Worm (Caenorhabditis elegans): ENCODE measurements around the gene cdr-6.

Gene cdr-6

ce11 chrV:12413651-12414114 lies at the start of gene cdr-6:
TSS of gene cdr-6 (minus strand) at chrV:12413701.
- TF ChIP-seq W03F9.2 (tag; optimal IDR thresholded peaks at IDR 0.05) (no peak), dao-5 (tag; optimal IDR thresholded peaks at IDR 0.05) (no peak), him-1 (tag; optimal IDR thresholded peaks at IDR 0.05) (no peak)

DNA sequence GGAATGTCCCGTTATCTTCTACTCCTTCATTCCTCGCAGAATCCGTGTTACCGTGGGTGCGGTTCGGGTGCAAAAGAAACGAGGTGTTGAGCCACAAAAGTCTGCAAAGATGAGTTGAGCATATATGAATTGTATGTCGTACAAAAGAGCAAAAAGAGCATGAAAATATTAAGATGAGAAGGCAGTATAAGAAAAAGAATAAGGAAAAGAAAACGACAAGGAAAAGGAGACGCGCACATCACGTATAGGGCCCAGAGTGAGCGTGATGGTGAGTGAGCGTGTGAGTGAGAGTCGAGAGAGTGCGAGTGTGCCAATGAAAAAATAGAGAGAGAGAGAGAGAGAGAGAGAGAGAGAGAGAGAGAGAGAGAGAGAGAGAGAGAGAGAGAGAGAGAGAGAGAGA lies 49.4 kb upstream of the cdr-6 start, which contains the start of gene egl-10:
egl-10 (minus strand) TSS at position 101 of the 400 bp plus-strand sequence.
- TF ChIP-seq him-1 (tag; optimal IDR thresholded peaks at IDR 0.05) (no peak), W03F9.2 (tag; optimal IDR thresholded peaks at IDR 0.05) (no peak), dao-5 (tag; optimal IDR thresholded peaks at IDR 0.05) (no peak)

DNA sequence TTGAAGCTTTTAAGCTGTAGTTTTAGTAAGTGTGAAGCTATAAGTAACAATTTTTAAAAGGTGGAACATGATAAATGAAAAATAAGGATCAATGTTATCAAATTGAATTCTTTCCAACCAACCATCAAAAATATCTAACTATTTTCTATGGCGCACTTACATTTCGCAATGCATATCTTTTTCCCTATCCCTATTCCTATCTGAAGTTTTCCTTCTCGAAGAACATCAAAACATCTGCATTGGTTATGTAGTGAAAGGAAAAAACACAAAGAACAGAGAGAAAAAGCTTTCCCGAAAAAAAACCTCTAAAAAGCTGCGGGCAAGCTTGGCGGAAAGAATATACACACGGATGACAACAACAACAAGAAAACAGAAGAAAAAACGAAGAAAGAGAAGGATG lies 47.1 kb upstream of the cdr-6 start:
- TF ChIP-seq W03F9.2 (tag; optimal IDR thresholded peaks at IDR 0.05): no peak
- TF ChIP-seq him-1 (tag; optimal IDR thresholded peaks at IDR 0.05): no peak
- no peak for TF ChIP-seq dao-5 (tag; optimal IDR thresholded peaks at IDR 0.05)

ce11 chrV:12455695-12456094 lies 42.2 kb upstream of the cdr-6 start:
- TF ChIP-seq him-1 (tag; optimal IDR thresholded peaks at IDR 0.05) (peak; percentile 12), dao-5 (tag; optimal IDR thresholded peaks at IDR 0.05) (no peak)

DNA sequence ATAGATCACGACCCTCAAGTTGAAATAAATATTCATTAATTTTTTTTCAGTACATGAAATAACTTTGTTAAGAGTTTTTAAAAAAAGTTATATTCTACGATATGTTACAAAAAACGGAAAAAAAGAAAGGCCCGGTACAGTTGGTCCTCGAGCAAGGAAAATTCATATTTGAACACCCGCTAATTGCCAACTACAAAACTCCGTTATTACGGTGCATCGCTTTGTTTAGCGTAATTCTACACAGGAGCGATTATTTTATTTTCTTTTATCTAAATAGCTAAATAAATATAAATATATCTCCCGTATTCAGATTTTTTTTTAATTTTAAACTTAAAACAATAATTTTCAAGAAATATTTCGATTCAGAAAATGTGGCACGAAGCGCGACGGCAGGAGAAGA lies 36.9 kb upstream of the cdr-6 start, which contains the start of gene F28C1.1:
F28C1.1 (plus strand) TSS at position 365 of the 400 bp plus-strand sequence.
- TF ChIP-seq dao-5 (tag; optimal IDR thresholded peaks at IDR 0.05) (no peak), W03F9.2 (tag; optimal IDR thresholded peaks at IDR 0.05) (no peak), him-1 (tag; optimal IDR thresholded peaks at IDR 0.05) (no peak)

DNA sequence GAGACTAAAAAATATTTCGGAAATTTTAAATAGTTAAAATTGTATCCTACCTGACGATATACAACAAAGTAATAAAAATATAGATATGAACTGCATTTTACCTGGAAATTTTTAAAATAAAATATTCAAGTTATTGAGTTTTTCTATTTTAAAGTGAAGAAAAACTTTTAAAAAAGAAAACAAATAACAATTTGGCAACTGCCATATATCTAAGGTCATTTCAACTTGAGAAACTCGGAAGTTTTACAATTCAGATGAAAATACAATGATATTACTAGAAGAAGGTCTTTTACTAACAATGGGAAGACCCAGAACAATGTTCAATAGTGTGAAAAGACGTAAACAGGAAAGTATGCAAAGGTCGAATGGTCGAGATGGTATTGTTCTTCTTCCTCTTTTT lies 36.4 kb upstream of the cdr-6 start, which contains the start of gene C54D10.10:
C54D10.10 (minus strand) TSS at position 101 of the 400 bp plus-strand sequence.
- TF ChIP-seq him-1 (tag; optimal IDR thresholded peaks at IDR 0.05) (no peak), dao-5 (tag; optimal IDR thresholded peaks at IDR 0.05) (no peak), W03F9.2 (tag; optimal IDR thresholded peaks at IDR 0.05) (no peak)

DNA sequence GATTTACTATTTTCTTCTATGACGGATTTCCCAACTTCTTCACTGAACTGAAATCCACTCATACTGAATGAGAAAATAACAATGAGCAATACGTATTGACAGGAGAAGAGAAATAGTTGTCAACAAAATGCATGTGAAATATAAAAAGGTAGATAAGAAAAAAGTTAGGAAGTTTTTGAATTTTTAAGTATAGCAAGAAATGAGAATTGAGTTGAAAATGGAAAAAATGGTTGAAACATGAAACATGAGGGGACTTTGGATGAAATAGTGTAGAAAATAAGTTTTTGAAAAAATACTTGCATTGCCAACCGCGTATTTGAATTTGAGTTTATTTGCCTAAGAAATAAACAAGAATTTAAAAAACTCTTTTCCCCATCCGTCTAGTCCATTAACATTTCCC lies 33.4 kb upstream of the cdr-6 start, which contains the start of the genes pals-38 and C54D10.9:
pals-38 (minus strand) TSS at position 101 of the 400 bp plus-strand sequence.
C54D10.9 (plus strand) TSS at position 259 of the 400 bp plus-strand sequence.
- TF ChIP-seq dao-5 (tag; optimal IDR thresholded peaks at IDR 0.05) (no peak), him-1 (tag; optimal IDR thresholded peaks at IDR 0.05) (no peak), W03F9.2 (tag; optimal IDR thresholded peaks at IDR 0.05) (no peak)

DNA sequence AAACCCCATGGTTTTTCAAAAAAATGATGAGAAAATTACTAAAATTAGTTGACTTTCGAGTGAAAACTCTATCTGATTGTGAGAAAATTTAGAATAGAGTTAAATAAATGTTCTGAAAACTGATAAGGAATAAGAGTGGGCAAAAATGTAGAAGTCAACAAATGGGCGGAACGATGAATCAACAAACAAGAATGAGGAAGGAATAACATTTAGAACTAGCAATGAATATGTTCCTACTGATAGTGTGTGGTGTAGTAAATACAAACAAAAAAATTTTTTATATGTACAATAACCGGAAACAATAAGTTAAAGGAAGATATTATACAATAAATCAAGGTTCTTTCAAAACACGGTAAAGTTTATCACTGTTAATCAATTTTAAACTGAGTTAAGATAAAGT lies 30.3 kb upstream of the cdr-6 start, which contains the start of gene pals-39:
pals-39 (minus strand) TSS at position 101 of the 400 bp plus-strand sequence.
- TF ChIP-seq W03F9.2 (tag; optimal IDR thresholded peaks at IDR 0.05): no peak
- TF ChIP-seq dao-5 (tag; optimal IDR thresholded peaks at IDR 0.05): no peak
- TF ChIP-seq him-1 (tag; optimal IDR thresholded peaks at IDR 0.05): no peak

ce11 chrV:12441420-12441819 lies 27.9 kb upstream of the cdr-6 start, which contains the start of gene pals-37:
TSS of gene pals-37 (minus strand) at chrV:12441520.
- TF ChIP-seq dao-5 (tag; optimal IDR thresholded peaks at IDR 0.05): no peak
- TF ChIP-seq W03F9.2 (tag; optimal IDR thresholded peaks at IDR 0.05): no peak
- TF ChIP-seq him-1 (tag; optimal IDR thresholded peaks at IDR 0.05): no peak

DNA sequence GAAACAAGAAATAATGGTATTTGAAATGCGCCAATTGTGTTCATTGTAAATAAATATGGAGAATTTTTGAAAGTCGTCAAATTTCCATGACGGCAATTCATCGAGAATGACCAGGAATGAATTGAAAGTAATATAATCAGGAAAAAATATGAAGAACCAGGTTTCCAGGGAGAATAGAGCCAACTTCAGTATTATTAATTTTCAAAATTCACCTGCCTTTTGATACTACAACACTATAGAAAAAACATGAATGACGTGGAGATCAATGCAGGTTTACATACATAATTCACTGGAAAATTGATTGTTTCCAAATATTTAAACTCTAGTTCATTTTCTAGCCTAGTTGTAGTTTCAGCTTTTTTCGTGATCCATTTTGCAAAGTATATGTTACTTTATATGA lies 20.2 kb upstream of the cdr-6 start, which contains the start of gene srh-25:
srh-25 (minus strand) TSS at position 101 of the 400 bp plus-strand sequence.
- no peak for TF ChIP-seq W03F9.2 (tag; optimal IDR thresholded peaks at IDR 0.05)
- TF ChIP-seq him-1 (tag; optimal IDR thresholded peaks at IDR 0.05): no peak
- TF ChIP-seq dao-5 (tag; optimal IDR thresholded peaks at IDR 0.05): no peak

DNA sequence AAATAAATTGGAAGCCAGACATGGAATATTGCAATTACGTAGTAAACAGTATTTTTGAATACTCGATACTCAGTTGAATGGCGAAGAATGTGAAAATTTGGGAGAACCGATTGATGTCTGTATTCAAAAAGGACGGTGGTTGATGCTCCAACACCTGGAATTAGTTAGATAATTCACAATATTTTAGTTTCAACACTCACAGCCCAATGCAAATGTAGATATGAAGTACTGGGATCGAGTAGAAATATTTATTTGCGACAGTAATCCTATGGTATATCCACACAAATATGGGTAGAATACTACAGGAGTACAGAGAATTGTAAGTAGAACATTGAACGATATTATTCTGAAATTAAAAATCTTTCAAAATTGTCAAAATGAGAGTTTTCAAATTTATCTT lies 19.6 kb upstream of the cdr-6 start:
- TF ChIP-seq dao-5 (tag; optimal IDR thresholded peaks at IDR 0.05): no peak
- TF ChIP-seq W03F9.2 (tag; optimal IDR thresholded peaks at IDR 0.05): no peak
- no peak for TF ChIP-seq him-1 (tag; optimal IDR thresholded peaks at IDR 0.05)

ce11 chrV:12432111-12432510 lies 18.6 kb upstream of the cdr-6 start, which contains the start of gene C54D10.13:
TSS of gene C54D10.13 (minus strand) at chrV:12432289.
- TF ChIP-seq dao-5 (tag; optimal IDR thresholded peaks at IDR 0.05) (no peak), W03F9.2 (tag; optimal IDR thresholded peaks at IDR 0.05) (no peak), him-1 (tag; optimal IDR thresholded peaks at IDR 0.05) (no peak)

ce11 chrV:12429039-12429438 lies 15.5 kb upstream of the cdr-6 start, which contains the start of gene C54D10.5:
TSS of gene C54D10.5 (plus strand) at chrV:12429339.
- TF ChIP-seq W03F9.2 (tag; optimal IDR thresholded peaks at IDR 0.05) (no peak), dao-5 (tag; optimal IDR thresholded peaks at IDR 0.05) (no peak), him-1 (tag; optimal IDR thresholded peaks at IDR 0.05) (no peak)

- TF ChIP-seq him-1 (tag; optimal IDR thresholded peaks at IDR 0.05): no peak
- no peak for TF ChIP-seq dao-5 (tag; optimal IDR thresholded peaks at IDR 0.05)
- no peak for TF ChIP-seq W03F9.2 (tag; optimal IDR thresholded peaks at IDR 0.05)
Observed at ce11 chrV:12427826-12428225, 14.3 kb upstream of the cdr-6 start.

ce11 chrV:12421360-12421759 lies 7.9 kb upstream of the cdr-6 start:
- TF ChIP-seq him-1 (tag; optimal IDR thresholded peaks at IDR 0.05) (no peak), dao-5 (tag; optimal IDR thresholded peaks at IDR 0.05) (no peak), W03F9.2 (tag; optimal IDR thresholded peaks at IDR 0.05) (no peak)

Measured in whole organism, L4/young adult.